Worm (Caenorhabditis elegans): ENCODE data around the gene talp-3.

- TF ChIP-seq ama-1 (optimal IDR thresholded peaks at IDR 0.05), result no peak
- no peak for TF ChIP-seq ceh-36 (tag; optimal IDR thresholded peaks at IDR 0.05)
- TF ChIP-seq B0310.2 (tag; optimal IDR thresholded peaks at IDR 0.05), result no peak
- TF ChIP-seq ets-7 (tag; optimal IDR thresholded peaks at IDR 0.05), result no peak
- no peak for TF ChIP-seq pes-1 (GFP tag; IDR thresholded peaks at IDR 0.05)
Observed at ce11 chrIV:14603022-14603421, 50.2 kb downstream of the talp-3 start.

Data from whole organism, early embryonic.